Worm (Caenorhabditis elegans) whole organism, L3 larva: ENCODE measurements around the gene klp-18.

Source experiments
- ama-1 ChIP-seq: fragments of 150-350 bp; optimal IDR thresholded peaks from 2 replicates; lab custom pipeline; 2018
- ceh-16 ChIP-seq: sonication (generic microtip); optimal IDR thresholded peaks from 2 replicates; lab custom pipeline; 2017; ENCODE audit warnings: missing biosample characterization, missing genetic modification characterization
- ceh-82 ChIP-seq: fragments of 150-350 bp; optimal IDR thresholded peaks from 2 replicates; lab custom pipeline; 2014; ENCODE audit warnings: missing biosample characterization, missing genetic modification characterization
- elt-2 ChIP-seq: sonication (generic microtip); optimal IDR thresholded peaks from 2 replicates; lab custom pipeline; 2016; ENCODE audit warnings: missing genetic modification reagents, mild to moderate bottlenecking, missing genetic modification characterization, missing compliant biosample characterization
- elt-3 ChIP-seq, 3 experiments: fragments of 150-350 bp in 1 of 3; sonication (generic microtip) in 2 of 3; optimal IDR thresholded peaks; 2 replicates in 2 of 3; 4 replicates in 1 of 3; lab custom pipeline; 2014 to 2017; ENCODE audit warnings: missing biosample characterization in 3 of 3, missing genetic modification characterization in 3 of 3
- fos-1 ChIP-seq: fragments of 150-350 bp; optimal IDR thresholded peaks from 2 replicates; lab custom pipeline; 2014; ENCODE audit warnings: missing biosample characterization, missing genetic modification characterization
- jun-1 ChIP-seq: fragments of 150-350 bp; optimal IDR thresholded peaks from 2 replicates; lab custom pipeline; 2014; ENCODE audit warnings: missing biosample characterization, missing genetic modification reagents, missing genetic modification characterization
- nhr-11 ChIP-seq: fragments of 150-350 bp; optimal IDR thresholded peaks from 2 replicates; lab custom pipeline; 2014; ENCODE audit warnings: missing biosample characterization, missing genetic modification characterization
- sea-2 ChIP-seq: fragments of 150-350 bp; sonication (generic microtip); optimal IDR thresholded peaks from 4 replicates; lab custom pipeline; 2014; ENCODE audit warnings: missing biosample characterization, missing genetic modification reagents, missing genetic modification characterization
- skn-1 ChIP-seq: fragments of 150-350 bp; optimal IDR thresholded peaks from 2 replicates; lab custom pipeline; 2014; ENCODE audit warnings: missing biosample characterization, missing genetic modification characterization
- snpc-4 ChIP-seq: fragments of 150-350 bp; optimal IDR thresholded peaks from 2 replicates; lab custom pipeline; 2014; ENCODE audit warnings: missing biosample characterization, missing genetic modification characterization
- unc-39 ChIP-seq: sonication (generic microtip); optimal IDR thresholded peaks from 4 replicates; lab custom pipeline; 2017; ENCODE audit warnings: missing biosample characterization, missing genetic modification characterization
- ztf-11 ChIP-seq: fragments of 150-350 bp; optimal IDR thresholded peaks from 2 replicates; lab custom pipeline; 2014; ENCODE audit warnings: missing biosample characterization, missing genetic modification characterization

- TF ChIP-seq unc-39 (tag; lab: Kevin White, UChicago) (no peak), elt-2 (tag; lab: Kevin White, UChicago) (peak; percentile 96), elt-3 (tag; optimal IDR thresholded peaks at IDR 0.05; lab: Kevin White, UChicago) (peak in 1 of 3 experiments; percentile 75), ama-1 (lab: Kevin White, UChicago) (no peak), fos-1 (tag; lab: Kevin White, UChicago) (no peak), snpc-4 (no peak), ztf-11 (tag; lab: Kevin White, UChicago) (no peak), ceh-82 (no peak), jun-1 (tag; lab: Kevin White, UChicago) (peak; percentile 81), ceh-16 (tag; lab: Kevin White, UChicago) (no peak), skn-1 (tag; lab: Kevin White, UChicago) (peak; percentile 57), nhr-11 (tag; lab: Kevin White, UChicago) (no peak), sea-2 (GFP tag; lab: Kevin White, UChicago) (no peak)
These were observed 7.8 kb downstream of the klp-18 start for ce11 chrIV:7047762-7048178.
